Fruit fly (Drosophila melanogaster) whole organism, wandering third instar larva: ENCODE data around the gene CG14990.

Experiments
- Abd-B ChIP-seq: fragments of >200 bp; optimal IDR thresholded peaks from 2 replicates; lab custom pipeline; 2017; ENCODE audit warnings: missing biosample characterization, missing genetic modification characterization
- CG32264 ChIP-seq: fragments of 200-800 bp; sonication (Bioruptor generic); optimal IDR thresholded peaks from 2 replicates; lab custom pipeline; 2016; ENCODE audit warnings: missing biosample characterization, missing genetic modification characterization
- CG9705 ChIP-seq: fragments of 200-800 bp; sonication (Bioruptor generic); optimal IDR thresholded peaks from 2 replicates; lab custom pipeline; 2018; ENCODE audit warnings: missing biosample characterization, mild to moderate bottlenecking, missing genetic modification characterization
- CrebA ChIP-seq: fragments of 200-800 bp; sonication (Bioruptor generic); optimal IDR thresholded peaks from 2 replicates; lab custom pipeline; 2016; ENCODE audit warnings: missing biosample characterization, mild to moderate bottlenecking, missing genetic modification characterization, borderline replicate concordance
- Dfd ChIP-seq: fragments of >200 bp; optimal IDR thresholded peaks from 2 replicates; lab custom pipeline; 2017; ENCODE audit warnings: missing biosample characterization, missing genetic modification characterization
- Dif ChIP-seq: fragments of 200-275, 200-300 bp; sonication (Bioruptor generic); optimal IDR thresholded peaks from 2 replicates; lab custom pipeline; 2018; ENCODE audit warnings: missing biosample characterization, missing genetic modification characterization; ENCODE audit not compliant: partially characterized antibody
- GATAd ChIP-seq: sonication (Bioruptor generic); optimal IDR thresholded peaks from 2 replicates; lab custom pipeline; 2016; ENCODE audit warnings: missing biosample characterization, missing genetic modification characterization
- HLH106 ChIP-seq: fragments of 200-800 bp; optimal IDR thresholded peaks from 3 replicates; lab custom pipeline; 2019; ENCODE audit warnings: missing biosample characterization, mild to moderate bottlenecking, missing genetic modification characterization, moderate library complexity
- Hnf4 ChIP-seq: fragments of 200-800 bp; sonication (Bioruptor generic); optimal IDR thresholded peaks from 2 replicates; lab custom pipeline; 2016; ENCODE audit warnings: missing biosample characterization, mild to moderate bottlenecking, missing genetic modification characterization
- Hr78 ChIP-seq: fragments of >200 bp; optimal IDR thresholded peaks from 2 replicates; lab custom pipeline; 2017; ENCODE audit warnings: missing biosample characterization, missing genetic modification characterization
- Hr83 ChIP-seq: fragments of 200-300 bp; sonication (Bioruptor generic); optimal IDR thresholded peaks from 2 replicates; lab custom pipeline; 2016; ENCODE audit warnings: missing biosample characterization, mild to moderate bottlenecking, missing genetic modification characterization, moderate library complexity; ENCODE audit not compliant: poor library complexity, severe bottlenecking
- Jra ChIP-seq: sonication (Bioruptor generic); optimal IDR thresholded peaks from 2 replicates; lab custom pipeline; 2016; ENCODE audit warnings: missing biosample characterization, missing genetic modification characterization
- Mio ChIP-seq: sonication (Bioruptor generic); optimal IDR thresholded peaks from 2 replicates; lab custom pipeline; 2016; ENCODE audit warnings: missing biosample characterization, missing genetic modification characterization
- Myc ChIP-seq: fragments of >200 bp; optimal IDR thresholded peaks from 2 replicates; lab custom pipeline; 2017
- N ChIP-seq: fragments of >200 bp; optimal IDR thresholded peaks from 2 replicates; lab custom pipeline; 2018; ENCODE audit warnings: missing biosample characterization, missing external identifiers, missing genetic modification characterization
- OdsH ChIP-seq: fragments of 200-800 bp; sonication (Bioruptor generic); optimal IDR thresholded peaks from 2 replicates; lab custom pipeline; 2016; ENCODE audit warnings: missing biosample characterization, mild to moderate bottlenecking, missing genetic modification characterization
- Rel ChIP-seq, 2 experiments: fragments of 200-800 bp; sonication (Bioruptor generic) in 1 of 2; optimal IDR thresholded peaks; 2 replicates in 1 of 2; 3 replicates in 1 of 2; lab custom pipeline; 2016 to 2019; ENCODE audit warnings: mild to moderate bottlenecking in 2 of 2, missing biosample characterization in 2 of 2, missing genetic modification characterization in 2 of 2, moderate library complexity in 1 of 2
- Sp1 ChIP-seq: fragments of 200-800 bp; sonication (Bioruptor generic); optimal IDR thresholded peaks from 3 replicates; lab custom pipeline; 2019; ENCODE audit warnings: missing biosample characterization, mild to moderate bottlenecking, missing genetic modification characterization, moderate library complexity
- Vsx2 ChIP-seq: fragments of 200-300, 225-300 bp; sonication (Bioruptor generic); optimal IDR thresholded peaks from 2 replicates; lab custom pipeline; 2018; ENCODE audit warnings: missing biosample characterization, missing genetic modification characterization; ENCODE audit not compliant: partially characterized antibody
- br ChIP-seq: fragments of 200-800 bp; sonication (Bioruptor generic); optimal IDR thresholded peaks from 2 replicates; lab custom pipeline; 2016; ENCODE audit warnings: missing biosample characterization, missing genetic modification characterization
- brk ChIP-seq: fragments of 200-800 bp; sonication (Bioruptor generic); optimal IDR thresholded peaks from 2 replicates; lab custom pipeline; 2016; ENCODE audit warnings: missing biosample characterization, mild to moderate bottlenecking, missing genetic modification characterization
- dl ChIP-seq, 2 experiments: fragments of 175-275, 200-275 bp in 1 of 2; fragments of 200-275 bp in 1 of 2; sonication (Bioruptor generic); optimal IDR thresholded peaks; lab custom pipeline; 2018; ENCODE audit warnings: mild to moderate bottlenecking in 2 of 2, missing biosample characterization in 2 of 2, missing genetic modification characterization in 2 of 2, moderate library complexity in 2 of 2; ENCODE audit not compliant: partially characterized antibody in 2 of 2, insufficient read depth in 1 of 2
- dmrt93B ChIP-seq: fragments of 200-800 bp; sonication (Bioruptor generic); optimal IDR thresholded peaks from 2 replicates; lab custom pipeline; 2018; ENCODE audit warnings: missing biosample characterization, mild to moderate bottlenecking, missing genetic modification characterization
- dsf ChIP-seq: sonication (Bioruptor generic); optimal IDR thresholded peaks from 2 replicates; lab custom pipeline; 2016; ENCODE audit warnings: missing biosample characterization, missing genetic modification characterization, borderline replicate concordance
- ey ChIP-seq: fragments of 200-800 bp; sonication (Bioruptor generic); optimal IDR thresholded peaks from 2 replicates; lab custom pipeline; 2016; ENCODE audit warnings: missing biosample characterization, missing genetic modification characterization
- foxo ChIP-seq, 2 experiments: fragments of 200-800 bp; sonication (Bioruptor generic); optimal IDR thresholded peaks; 2 replicates in 1 of 2; 3 replicates in 1 of 2; lab custom pipeline; 2016 to 2017; ENCODE audit warnings: missing biosample characterization in 2 of 2, missing genetic modification characterization in 2 of 2
- fru ChIP-seq: fragments of 200-800 bp; sonication (Bioruptor generic); optimal IDR thresholded peaks from 3 replicates; lab custom pipeline; 2016; ENCODE audit warnings: missing biosample characterization, mild to moderate bottlenecking, missing genetic modification characterization
- h ChIP-seq: fragments of 200-800 bp; sonication (Bioruptor generic); optimal IDR thresholded peaks from 3 replicates; lab custom pipeline; 2016; ENCODE audit warnings: missing biosample characterization, mild to moderate bottlenecking, missing genetic modification characterization
- jim ChIP-seq: fragments of 175-275, 200-325 bp; sonication (Bioruptor generic); optimal IDR thresholded peaks from 2 replicates; lab custom pipeline; 2016; ENCODE audit warnings: missing biosample characterization, mild to moderate bottlenecking, missing genetic modification characterization
- lola ChIP-seq: fragments of >200 bp; optimal IDR thresholded peaks from 2 replicates; lab custom pipeline; 2017; ENCODE audit warnings: missing biosample characterization, missing genetic modification characterization
- pan ChIP-seq: fragments of >200 bp; optimal IDR thresholded peaks from 2 replicates; lab custom pipeline; 2017
- psq ChIP-seq: fragments of 200-800 bp; sonication (Bioruptor generic); optimal IDR thresholded peaks from 3 replicates; lab custom pipeline; 2017; ENCODE audit warnings: missing biosample characterization, mild to moderate bottlenecking, missing genetic modification characterization, moderate library complexity
- rgr ChIP-seq: fragments of 200-800 bp; sonication (Bioruptor generic); optimal IDR thresholded peaks from 3 replicates; lab custom pipeline; 2016; ENCODE audit warnings: missing biosample characterization, mild to moderate bottlenecking, missing genetic modification characterization
- sage ChIP-seq: fragments of 200-800 bp; sonication (Bioruptor generic); optimal IDR thresholded peaks from 2 replicates; lab custom pipeline; 2016; ENCODE audit warnings: missing biosample characterization, mild to moderate bottlenecking, missing genetic modification characterization
- sv ChIP-seq: fragments of 200-800 bp; sonication (Bioruptor generic); optimal IDR thresholded peaks from 3 replicates; lab custom pipeline; 2016; ENCODE audit warnings: missing biosample characterization, missing genetic modification characterization
- tai ChIP-seq: sonication (Bioruptor generic); optimal IDR thresholded peaks from 2 replicates; lab custom pipeline; 2016; ENCODE audit warnings: missing biosample characterization, missing genetic modification characterization
- usp ChIP-seq: fragments of >200 bp; optimal IDR thresholded peaks from 2 replicates; lab custom pipeline; 2017; ENCODE audit warnings: missing biosample characterization, missing genetic modification characterization
- woc ChIP-seq: sonication (Bioruptor generic); optimal IDR thresholded peaks from 2 replicates; lab custom pipeline; 2016; ENCODE audit warnings: missing biosample characterization, mild to moderate bottlenecking, missing genetic modification characterization

CG14990 gene

dm6 chr3L:4071561-4072049 is 21.4 kb upstream of the CG14990 start, which contains the start of gene wit:
Gene wit (minus strand): TSS chr3L:4071717.
- TF ChIP-seq N (GFP tag; lab: Kevin White, UChicago) (no peak), Hr83 (peak; percentile 38), Abd-B (GFP tag; lab: Kevin White, UChicago) (no peak), CrebA (GFP tag; lab: Kevin White, UChicago) (peak; percentile 77), CG32264 (GFP tag; lab: Kevin White, UChicago) (peak; percentile 47), ey (GFP tag; lab: Kevin White, UChicago) (no peak), Dif (GFP tag; lab: Kevin White, UChicago) (peak; percentile 98), GATAd (GFP tag; lab: Kevin White, UChicago) (no peak), Rel (GFP tag; optimal IDR thresholded peaks at IDR 0.05; lab: Kevin White, UChicago) (peak; percentile 10), Rel (tag; optimal IDR thresholded peaks at IDR 0.05; lab: Kevin White, UChicago) (no peak), HLH106 (tag; lab: Kevin White, UChicago) (no peak), Hnf4 (GFP tag; lab: Kevin White, UChicago) (peak; percentile 42), psq (GFP tag; lab: Kevin White, UChicago) (peak; percentile 92), br (GFP tag; lab: Kevin White, UChicago) (peak; percentile 63), Jra (GFP tag; lab: Kevin White, UChicago) (peak; percentile 53), sage (GFP tag; lab: Kevin White, UChicago) (peak; percentile 85), Dfd (GFP tag; lab: Kevin White, UChicago) (no peak), foxo (GFP tag; optimal IDR thresholded peaks at IDR 0.05; lab: Kevin White, UChicago) (no peak), CG9705 (GFP tag; lab: Kevin White, UChicago) (no peak), jim (GFP tag; lab: Kevin White, UChicago) (no peak), Mio (GFP tag; lab: Kevin White, UChicago) (no peak), brk (GFP tag; lab: Kevin White, UChicago) (peak; percentile 42), Sp1 (peak; percentile 18), tai (GFP tag; lab: Kevin White, UChicago) (no peak), usp (GFP tag; lab: Kevin White, UChicago) (no peak), pan (lab: Kevin White, UChicago) (no peak), h (GFP tag; lab: Kevin White, UChicago) (peak; percentile 16), dsf (GFP tag; lab: Kevin White, UChicago) (no peak), OdsH (no peak), woc (no peak), lola (GFP tag; lab: Kevin White, UChicago) (no peak), Myc (lab: Kevin White, UChicago) (no peak), Vsx2 (GFP tag; lab: Kevin White, UChicago) (peak; percentile 95), dmrt93B (GFP tag; lab: Kevin White, UChicago) (no peak), Hr78 (GFP tag; lab: Kevin White, UChicago) (no peak), dl (GFP tag; optimal IDR thresholded peaks at IDR 0.05; lab: Kevin White, UChicago; ENCODE audit: insufficient read depth in 1 of 2, partially characterized antibody in 2 of 2) (peak; percentile 91 to 96), rgr (GFP tag; lab: Kevin White, UChicago) (peak; percentile 52), sv (GFP tag; lab: Kevin White, UChicago) (no peak), fru (GFP tag; lab: Kevin White, UChicago) (peak; percentile 99)

DNA sequence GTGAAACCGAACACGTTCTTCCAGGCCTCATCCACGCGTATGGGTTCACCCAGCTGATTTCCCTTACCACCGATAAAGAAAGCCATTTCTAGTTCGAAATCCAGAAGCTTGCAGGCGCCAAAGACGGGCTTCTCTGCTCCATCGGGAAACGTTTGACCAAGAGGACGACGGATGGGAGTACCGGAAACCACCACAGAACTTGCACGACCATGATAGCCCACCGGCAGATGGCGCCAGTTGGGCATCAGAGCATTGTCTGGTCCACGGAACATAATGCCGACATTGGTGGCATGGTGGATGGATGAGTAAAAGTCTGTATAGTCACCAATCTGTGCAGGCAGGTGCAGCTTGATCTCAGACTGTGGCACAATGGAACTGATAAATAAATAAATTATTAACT is 20.3 kb upstream of the CG14990 start:
- TF ChIP-seq dmrt93B (GFP tag; lab: Kevin White, UChicago) (no peak), Jra (GFP tag; lab: Kevin White, UChicago) (no peak), N (GFP tag; lab: Kevin White, UChicago) (no peak), Hr83 (no peak), sage (GFP tag; lab: Kevin White, UChicago) (no peak), tai (GFP tag; lab: Kevin White, UChicago) (no peak), Hr78 (GFP tag; lab: Kevin White, UChicago) (no peak), foxo (GFP tag; optimal IDR thresholded peaks at IDR 0.05; lab: Kevin White, UChicago) (no peak), Myc (lab: Kevin White, UChicago) (no peak), jim (GFP tag; lab: Kevin White, UChicago) (no peak), GATAd (GFP tag; lab: Kevin White, UChicago) (no peak), OdsH (no peak), Mio (GFP tag; lab: Kevin White, UChicago) (no peak), Dif (GFP tag; lab: Kevin White, UChicago) (no peak), Sp1 (no peak), ey (GFP tag; lab: Kevin White, UChicago) (no peak)
- TF ChIP-seq, all 38 proteins: peak for 0
